Worm (Caenorhabditis elegans) whole organism, midembryonic: ENCODE data around the gene his-6.

ENCODE experiments used
- T22C8.4 ChIP-seq: fragments of 200-800 bp; sonication (Bioruptor generic); IDR thresholded peaks from 2 replicates; pipeline ENCODE4 v1.3.6; 2022; ENCODE audit warnings: missing genetic modification characterization, missing compliant biosample characterization
- cog-1 ChIP-seq: sonication (generic microtip); optimal IDR thresholded peaks from 2 replicates; lab custom pipeline; 2016; ENCODE audit warnings: missing genetic modification characterization, missing compliant biosample characterization
- flt-1 ChIP-seq: fragments of 200-800 bp; sonication (Bioruptor generic); IDR thresholded peaks from 2 replicates; pipeline ENCODE4 v1.3.6; 2022; ENCODE audit warnings: missing genetic modification characterization, missing compliant biosample characterization
- klf-2 ChIP-seq: fragments of 200-800 bp; sonication (Bioruptor generic); conservative IDR thresholded peaks from 2 replicates; pipeline ENCODE4 v1.3.6; 2022; ENCODE audit warnings: missing genetic modification reagents, missing genetic modification characterization, missing compliant biosample characterization
- med-1 ChIP-seq: sonication (generic microtip); optimal IDR thresholded peaks from 2 replicates; lab custom pipeline; 2017; ENCODE audit warnings: missing genetic modification characterization, mild to moderate bottlenecking, missing compliant biosample characterization, antibody characterized with exemption, missing genetic modification reagents; ENCODE audit not compliant: insufficient read depth
- ref-1 ChIP-seq: fragments of 200-800 bp; sonication (Bioruptor generic); conservative IDR thresholded peaks from 2 replicates; pipeline ENCODE4 v1.3.6; 2022; ENCODE audit warnings: missing genetic modification reagents, missing genetic modification characterization, missing compliant biosample characterization
- tab-1 ChIP-seq: fragments of 200-800 bp; sonication (Bioruptor generic); IDR thresholded peaks from 2 replicates; pipeline ENCODE4 v1.3.6; 2022; ENCODE audit warnings: missing genetic modification characterization, missing compliant biosample characterization
- ztf-23 ChIP-seq: fragments of 200-800 bp; sonication (Bioruptor generic); IDR thresholded peaks from 2 replicates; pipeline ENCODE4 v1.3.6; 2022; ENCODE audit warnings: missing genetic modification reagents, missing genetic modification characterization, missing compliant biosample characterization
- ztf-29 ChIP-seq: fragments of 200-800 bp; sonication (Bioruptor generic); IDR thresholded peaks from 2 replicates; pipeline ENCODE4 v1.3.6; 2022; ENCODE audit warnings: missing genetic modification reagents, missing genetic modification characterization, missing compliant biosample characterization

Gene his-6

ce11 chrV:8494260-8494939 lies 40.4 kb downstream of the his-6 start, which contains the start of gene pxn-1:
TSS of gene pxn-1 (plus strand) at chrV:8494889.
- TF ChIP-seq cog-1 (tag; lab: Kevin White, UChicago) (no peak), ztf-29 (GFP tag; lab: Robert Waterston, UW) (no peak), ref-1 (no peak), klf-2 (no peak), T22C8.4 (GFP tag; lab: Robert Waterston, UW) (no peak), med-1 (GFP tag; lab: Kevin White, UChicago) (no peak), flt-1 (GFP tag; lab: Robert Waterston, UW) (no peak), tab-1 (GFP tag; lab: Robert Waterston, UW) (no peak), ztf-23 (GFP tag; lab: Robert Waterston, UW) (no peak)
